Worm (Caenorhabditis elegans) whole organism, young adult: ENCODE results near the gene srh-1.
"Not testable (repeated sequence)": the region's sequence is repeated elsewhere in the genome, so short reads cannot be mapped to it uniquely, and the experiment has no call there.

ENCODE experiments used
- F23B12.7 ChIP-seq: sonication (generic microtip); optimal IDR thresholded peaks from 2 replicates; lab custom pipeline; 2017; ENCODE audit warnings: missing genetic modification characterization, mild to moderate bottlenecking, missing compliant biosample characterization, antibody characterized with exemption, moderate library complexity; ENCODE audit not compliant: insufficient read depth
- F33H1.4 ChIP-seq: fragments of 200-800 bp; sonication (Bioruptor generic); IDR thresholded peaks from 2 replicates; pipeline ENCODE4 v1.3.6; 2022; ENCODE audit warnings: missing genetic modification reagents, missing genetic modification characterization, missing compliant biosample characterization
- T26A5.8 ChIP-seq: sonication (generic microtip); optimal IDR thresholded peaks from 2 replicates; lab custom pipeline; 2016; ENCODE audit warnings: missing genetic modification characterization, missing compliant biosample characterization
- Y53F4B.3 ChIP-seq: fragments of 200-800 bp; sonication (Bioruptor generic); IDR thresholded peaks from 2 replicates; pipeline ENCODE4 v1.3.6; 2022; ENCODE audit warnings: missing genetic modification reagents, missing genetic modification characterization, missing compliant biosample characterization
- Y56A3A.18 ChIP-seq: fragments of 200-800 bp; sonication (Bioruptor generic); IDR thresholded peaks from 2 replicates; pipeline ENCODE4 v1.3.6; 2022; ENCODE audit warnings: missing genetic modification reagents, missing genetic modification characterization, missing compliant biosample characterization
- Y67H2A.10 ChIP-seq: fragments of 200-800 bp; sonication (Bioruptor generic); conservative IDR thresholded peaks from 2 replicates; pipeline ENCODE4 v1.3.6; 2022; ENCODE audit warnings: missing genetic modification reagents, missing genetic modification characterization, missing compliant biosample characterization
- aptf-3 ChIP-seq: fragments of 200-800 bp; sonication (Bioruptor generic); IDR thresholded peaks from 2 replicates; pipeline ENCODE4 v1.3.6; 2022; ENCODE audit warnings: missing genetic modification characterization, missing compliant biosample characterization
- athp-1 ChIP-seq: sonication (generic microtip); optimal IDR thresholded peaks from 2 replicates; lab custom pipeline; 2017; ENCODE audit warnings: mild to moderate bottlenecking, missing genetic modification characterization, missing compliant biosample characterization
- bed-1 ChIP-seq: fragments of 200-800 bp; sonication (Bioruptor generic); IDR thresholded peaks from 2 replicates; pipeline ENCODE4 v1.3.6; 2022; ENCODE audit warnings: missing genetic modification reagents, missing genetic modification characterization, missing compliant biosample characterization
- bed-2 ChIP-seq: fragments of 200-800 bp; sonication (Bioruptor generic); IDR thresholded peaks from 2 replicates; pipeline ENCODE4 v1.3.6; 2022; ENCODE audit warnings: missing genetic modification reagents, missing genetic modification characterization, missing compliant biosample characterization
- ceh-40 ChIP-seq: fragments of 200-800 bp; sonication (Bioruptor generic); IDR thresholded peaks from 2 replicates; pipeline ENCODE4 v1.3.6; 2022; ENCODE audit warnings: missing genetic modification characterization, missing compliant biosample characterization
- ceh-79 ChIP-seq: sonication (generic microtip); optimal IDR thresholded peaks from 2 replicates; lab custom pipeline; 2017; ENCODE audit warnings: mild to moderate bottlenecking, missing genetic modification characterization, missing compliant biosample characterization
- ceh-91 ChIP-seq: fragments of 200-800 bp; sonication (Bioruptor generic); IDR thresholded peaks from 2 replicates; pipeline ENCODE4 v1.3.6; 2022; ENCODE audit warnings: missing genetic modification reagents, missing genetic modification characterization, missing compliant biosample characterization
- dpl-1 ChIP-seq: fragments of 150-350 bp; optimal IDR thresholded peaks from 2 replicates; lab custom pipeline; 2014; ENCODE audit warnings: missing biosample characterization, missing genetic modification reagents, missing genetic modification characterization
- egrh-3 ChIP-seq: fragments of 200-800 bp; sonication (Bioruptor generic); IDR thresholded peaks from 2 replicates; pipeline ENCODE4 v1.3.6; 2022; ENCODE audit warnings: missing genetic modification reagents, missing genetic modification characterization, missing compliant biosample characterization
- ets-4 ChIP-seq: fragments of 200-800 bp; sonication (Bioruptor generic); optimal IDR thresholded peaks from 2 replicates; lab custom pipeline; 2018; ENCODE audit warnings: mild to moderate bottlenecking, missing genetic modification characterization, missing compliant biosample characterization
- fkh-3 ChIP-seq: sonication (generic microtip); optimal IDR thresholded peaks from 2 replicates; lab custom pipeline; 2016; ENCODE audit warnings: mild to moderate bottlenecking, missing genetic modification characterization, missing compliant biosample characterization
- hrde-1 ChIP-seq: sonication (generic microtip); optimal IDR thresholded peaks from 2 replicates; lab custom pipeline; 2016; ENCODE audit warnings: missing genetic modification characterization, mild to moderate bottlenecking, missing compliant biosample characterization, moderate library complexity, missing genotype, missing genetic modification reagents, borderline replicate concordance
- hsf-1 ChIP-seq: fragments of 200-800 bp; sonication (Bioruptor generic); IDR thresholded peaks from 2 replicates; pipeline ENCODE4 v1.3.6; 2022; ENCODE audit warnings: missing genetic modification reagents, missing genetic modification characterization, missing compliant biosample characterization
- let-526 ChIP-seq: fragments of 200-800 bp; sonication (Bioruptor generic); IDR thresholded peaks from 2 replicates; pipeline ENCODE4 v1.3.6; 2022; ENCODE audit warnings: missing genetic modification reagents, missing genetic modification characterization, missing compliant biosample characterization
- let-607 ChIP-seq, 2 experiments: fragments of 200-800 bp in 1 of 2; sonication (Bioruptor generic) in 1 of 2; sonication (generic microtip) in 1 of 2; optimal IDR thresholded peaks; 2 replicates each; lab custom pipeline; 2016 to 2018; ENCODE audit warnings: mild to moderate bottlenecking in 2 of 2, missing compliant biosample characterization in 2 of 2, missing genetic modification characterization in 2 of 2, moderate library complexity in 2 of 2, missing genotype in 1 of 2
- lin-54 ChIP-seq: fragments of 200-800 bp; sonication (Bioruptor generic); optimal IDR thresholded peaks from 2 replicates; lab custom pipeline; 2018; ENCODE audit warnings: mild to moderate bottlenecking, missing genetic modification characterization, missing compliant biosample characterization
- madf-10 ChIP-seq: sonication (generic microtip); optimal IDR thresholded peaks from 2 replicates; lab custom pipeline; 2016; ENCODE audit warnings: mild to moderate bottlenecking, missing genetic modification characterization, missing compliant biosample characterization
- mcd-1 ChIP-seq: fragments of 200-800 bp; sonication (Bioruptor generic); IDR thresholded peaks from 2 replicates; pipeline ENCODE4 v1.3.6; 2022; ENCODE audit warnings: missing genetic modification reagents, missing genetic modification characterization, missing compliant biosample characterization
- nfya-1 ChIP-seq: sonication (generic microtip); optimal IDR thresholded peaks from 2 replicates; lab custom pipeline; 2017; ENCODE audit warnings: antibody characterized with exemption, missing compliant biosample characterization, missing genetic modification characterization, borderline replicate concordance; ENCODE audit not compliant: insufficient read depth
- nhr-80 ChIP-seq: sonication (generic microtip); optimal IDR thresholded peaks from 2 replicates; lab custom pipeline; 2016; ENCODE audit warnings: missing genetic modification characterization, missing compliant biosample characterization
- pha-4 ChIP-seq: fragments of 150-350 bp; sonication (generic microtip); optimal IDR thresholded peaks from 2 replicates; lab custom pipeline; 2014; ENCODE audit warnings: missing biosample characterization, missing genetic modification reagents, missing genetic modification characterization
- rec-8 ChIP-seq, 2 experiments: sonication (generic microtip); optimal IDR thresholded peaks; 2 replicates each; lab custom pipeline; 2016; ENCODE audit warnings: mild to moderate bottlenecking in 2 of 2, missing genetic modification characterization in 2 of 2, missing genetic modification reagents in 2 of 2, missing genotype in 2 of 2, missing biosample characterization in 1 of 2, missing compliant biosample characterization in 1 of 2, moderate library complexity in 1 of 2
- rpc-1 ChIP-seq, 2 experiments: fragments of 150-350 bp in 1 of 2; sonication (generic microtip) in 1 of 2; optimal IDR thresholded peaks; 2 replicates each; lab custom pipeline; 2014 to 2018; ENCODE audit warnings: missing biosample characterization in 1 of 2, missing genetic modification characterization in 1 of 2, missing genetic modification reagents in 1 of 2, missing genotype in 1 of 2
- sea-2 ChIP-seq: fragments of 200-800 bp; sonication (Bioruptor generic); IDR thresholded peaks from 2 replicates; pipeline ENCODE4 v1.3.6; 2022; ENCODE audit warnings: missing genetic modification characterization, missing compliant biosample characterization
- snpc-1.3 ChIP-seq: sonication (generic microtip); optimal IDR thresholded peaks from 2 replicates; lab custom pipeline; 2017; ENCODE audit warnings: missing genetic modification characterization, mild to moderate bottlenecking, missing compliant biosample characterization, antibody characterized with exemption, moderate library complexity, missing genotype, missing genetic modification reagents; ENCODE audit not compliant: insufficient read depth
- zfh-2 ChIP-seq: fragments of 200-800 bp; sonication (Bioruptor generic); conservative IDR thresholded peaks from 2 replicates; pipeline ENCODE4 v1.3.6; 2022; ENCODE audit warnings: missing genetic modification reagents, missing genetic modification characterization, missing compliant biosample characterization
- zim-3 ChIP-seq: sonication (generic microtip); optimal IDR thresholded peaks from 2 replicates; lab custom pipeline; 2017; ENCODE audit warnings: mild to moderate bottlenecking, missing genetic modification characterization, moderate library complexity, missing compliant biosample characterization

The srh-1 gene

DNA sequence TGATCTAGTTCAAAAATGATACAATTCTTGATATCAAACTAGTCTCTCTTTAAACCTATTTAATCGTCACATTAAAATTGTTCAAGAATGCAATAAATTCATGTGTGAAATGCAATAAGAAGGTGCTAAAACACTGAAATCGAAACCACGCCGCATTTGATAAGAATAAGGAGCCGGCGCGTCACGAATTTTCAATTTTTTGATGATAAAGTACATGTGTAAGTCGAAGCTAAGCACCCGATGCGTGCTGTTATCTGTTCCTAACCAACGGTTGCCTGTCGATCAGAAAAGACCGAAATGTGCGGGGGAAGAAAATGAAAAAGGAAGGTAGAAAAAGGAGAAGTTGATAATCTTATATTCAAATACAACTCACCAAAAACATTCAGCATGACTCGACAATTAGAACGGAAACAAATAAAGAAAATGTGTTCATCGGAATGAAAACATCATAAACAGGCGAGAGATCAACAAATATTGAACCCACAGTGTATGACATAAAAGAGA, 15.4 kb upstream of the srh-1 start, which contains the start of gene aat-6:
TSS of gene aat-6 (minus strand) at position 454 of the 504 bp plus-strand sequence.
- TF ChIP-seq nhr-80 (tag; lab: Kevin White, UChicago) (peak; percentile 92), sea-2 (GFP tag; lab: Robert Waterston, UW) (no peak), zfh-2 (GFP tag; lab: Robert Waterston, UW) (no peak), let-607 (tag; optimal IDR thresholded peaks at IDR 0.05; lab: Kevin White, UChicago) (peak in 1 of 2 experiments; percentile 23), mcd-1 (no peak), ets-4 (GFP tag; lab: Kevin White, UChicago) (peak; percentile 38), let-526 (GFP tag; lab: Robert Waterston, UW) (no peak), Y53F4B.3 (no peak), aptf-3 (GFP tag; lab: Robert Waterston, UW) (no peak), snpc-1.3 (tag; lab: Kevin White, UChicago) (no peak)

- TF ChIP-seq nfya-1 (tag; lab: Kevin White, UChicago) (no peak), hsf-1 (no peak), pha-4 (no peak), bed-2 (GFP tag; lab: Robert Waterston, UW) (no peak), dpl-1 (GFP tag; lab: Kevin White, UChicago) (no peak), rpc-1 (optimal IDR thresholded peaks at IDR 0.05; lab: Kevin White, UChicago) (no peak), rpc-1 (tag; optimal IDR thresholded peaks at IDR 0.05; lab: Kevin White, UChicago) (no peak), lin-54 (no peak), zim-3 (tag; lab: Kevin White, UChicago) (no peak), bed-1 (GFP tag; lab: Robert Waterston, UW) (no peak), F23B12.7 (no peak), Y56A3A.18 (no peak), madf-10 (tag; lab: Kevin White, UChicago) (no peak), ceh-79 (tag; lab: Kevin White, UChicago) (no peak), athp-1 (tag; lab: Kevin White, UChicago) (no peak), rec-8 (tag; optimal IDR thresholded peaks at IDR 0.05; lab: Kevin White, UChicago) (no peak)
Observed at ce11 chrV:11472209-11472608, 13.4 kb upstream of the srh-1 start, which contains the start of the genes nas-20 and nas-21. Gene nas-20 (minus strand): TSS chrV:11472309. Gene nas-21 (plus strand): TSS chrV:11472564.

DNA sequence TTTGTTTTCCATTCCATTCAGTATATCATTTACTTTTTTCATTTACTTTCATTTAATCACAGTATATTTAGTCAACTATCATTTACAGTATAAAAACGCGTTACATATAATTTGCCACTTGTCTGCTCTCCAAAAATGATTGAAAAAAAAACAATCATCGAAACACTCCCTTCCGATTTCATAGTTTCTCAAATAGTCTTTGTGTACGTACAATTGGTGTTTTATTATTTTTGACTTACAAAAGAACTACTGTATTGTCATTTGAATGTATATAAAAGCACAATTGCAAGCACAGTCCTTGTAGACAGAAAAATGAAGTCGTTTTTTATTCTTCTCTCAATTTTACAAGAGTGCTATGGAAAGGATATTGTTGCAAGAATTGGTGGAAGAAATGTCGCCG, 11.3 kb upstream of the srh-1 start, which contains the start of gene nas-22:
TSS of gene nas-22 (plus strand) at position 301 of the 400 bp plus-strand sequence.
- no peak for TF ChIP-seq ceh-91
- TF ChIP-seq ceh-40 (GFP tag; lab: Robert Waterston, UW): no peak
- no peak for TF ChIP-seq Y67H2A.10 (GFP tag; lab: Robert Waterston, UW)
- no peak for TF ChIP-seq egrh-3 (GFP tag; lab: Robert Waterston, UW)
- no peak for TF ChIP-seq F33H1.4
- TF ChIP-seq hrde-1: no peak
- no peak for TF ChIP-seq T26A5.8 (tag; lab: Kevin White, UChicago)

ce11 chrV:11475638-11476037, 10.0 kb upstream of the srh-1 start, which contains the start of gene T11F9.7:
Gene T11F9.7 (plus strand): TSS chrV:11475938.
- TF ChIP-seq fkh-3 (tag; lab: Kevin White, UChicago); dpl-1 (GFP tag; lab: Kevin White, UChicago); egrh-3 (GFP tag; lab: Robert Waterston, UW): not testable (repeated sequence)
- TF ChIP-seq, all 124 proteins: peak for 0; not testable (repeated sequence) for 124
